Fruit fly (Drosophila melanogaster) whole organism, pupa: ENCODE measurements around the gene CG3119.
A peak's percentile ranks its signal among the peaks of the same experiment; 100 is the strongest.

ENCODE experiments used
- CG13204 ChIP-seq: fragments of 200-800 bp; sonication (Bioruptor generic); optimal IDR thresholded peaks from 2 replicates; lab custom pipeline; 2018; ENCODE audit warnings: missing biosample characterization, mild to moderate bottlenecking, missing genetic modification characterization, moderate library complexity
- CG14655 ChIP-seq: fragments of 200-800 bp; sonication (Bioruptor generic); optimal IDR thresholded peaks from 3 replicates; lab custom pipeline; 2017; ENCODE audit warnings: mild to moderate bottlenecking, missing biosample characterization, missing genetic modification reagents, missing genetic modification characterization
- CG15710 ChIP-seq: fragments of 200-800 bp; sonication (Bioruptor generic); optimal IDR thresholded peaks from 2 replicates; lab custom pipeline; 2018; ENCODE audit warnings: missing biosample characterization, mild to moderate bottlenecking, missing genetic modification characterization, moderate library complexity
- CG32121 ChIP-seq: fragments of 200-800 bp; sonication (Bioruptor generic); IDR thresholded peaks from 2 replicates; pipeline ENCODE4 v1.3.6; 2022; ENCODE audit warnings: missing biosample characterization, missing genetic modification characterization
- CG34367 ChIP-seq: fragments of 200-800 bp; sonication (Bioruptor generic); optimal IDR thresholded peaks from 2 replicates; lab custom pipeline; 2018; ENCODE audit warnings: missing biosample characterization, mild to moderate bottlenecking, missing genetic modification characterization
- CG9948 ChIP-seq: fragments of 200-800 bp; sonication (Bioruptor generic); optimal IDR thresholded peaks from 2 replicates; lab custom pipeline; 2018; ENCODE audit warnings: missing biosample characterization, mild to moderate bottlenecking, missing genetic modification characterization, moderate library complexity
- D1 ChIP-seq: fragments of 200-800 bp; sonication (Bioruptor generic); optimal IDR thresholded peaks from 2 replicates; lab custom pipeline; 2018; ENCODE audit warnings: missing biosample characterization, mild to moderate bottlenecking, missing genetic modification characterization, moderate library complexity
- EcR ChIP-seq: fragments of 200-800 bp; sonication (Bioruptor generic); optimal IDR thresholded peaks from 3 replicates; lab custom pipeline; 2019; ENCODE audit warnings: missing biosample characterization, missing genetic modification characterization, mild to moderate bottlenecking, moderate library complexity, missing genetic modification reagents
- Ets98B ChIP-seq: fragments of 200-800 bp; sonication (Bioruptor generic); IDR thresholded peaks from 2 replicates; pipeline ENCODE4 v1.3.6; 2022; ENCODE audit warnings: missing biosample characterization, missing genetic modification characterization
- Pif1A ChIP-seq: fragments of 200-800 bp; sonication (Bioruptor generic); optimal IDR thresholded peaks from 3 replicates; lab custom pipeline; 2016; ENCODE audit warnings: missing biosample characterization, missing genetic modification characterization
- Pif1B ChIP-seq: fragments of 200-800 bp; sonication (Bioruptor generic); optimal IDR thresholded peaks from 3 replicates; lab custom pipeline; 2016; ENCODE audit warnings: missing biosample characterization, missing genetic modification characterization
- gl ChIP-seq: fragments of 200-800 bp; sonication (Bioruptor generic); optimal IDR thresholded peaks from 2 replicates; lab custom pipeline; 2018; ENCODE audit warnings: missing biosample characterization, mild to moderate bottlenecking, missing genetic modification characterization
- rn ChIP-seq: fragments of 200-800 bp; sonication (Bioruptor generic); IDR thresholded peaks from 2 replicates; pipeline ENCODE4 v1.3.6; 2022; ENCODE audit warnings: missing biosample characterization, missing genetic modification characterization

DNA sequence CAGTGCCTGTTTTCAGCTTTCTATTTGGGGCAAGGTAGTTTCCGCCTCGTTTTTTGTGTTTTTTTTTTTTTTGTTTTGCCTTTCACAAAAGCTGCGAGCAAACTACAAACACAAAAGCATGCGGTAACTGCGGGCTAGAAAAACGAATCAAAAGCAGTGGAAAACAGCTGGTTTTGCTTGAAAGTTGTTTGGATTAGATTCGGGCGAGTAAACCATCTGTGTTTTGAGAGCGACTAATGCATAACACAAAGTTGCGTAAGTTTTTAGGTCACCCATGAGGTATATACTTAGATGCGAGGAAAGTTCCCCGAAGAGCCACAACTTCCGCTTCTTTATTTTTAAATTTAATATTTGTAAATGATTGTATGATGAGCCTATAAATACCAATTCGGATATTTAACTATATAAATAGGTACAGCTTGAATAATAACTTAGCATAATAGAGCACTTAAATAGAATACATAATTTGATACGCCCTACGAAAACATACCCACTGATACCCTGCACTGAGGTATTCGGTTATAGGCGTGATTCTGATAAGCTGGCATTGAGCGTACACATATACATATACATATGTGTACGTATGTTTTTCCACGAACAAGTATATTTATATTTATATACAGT is 34.8 kb upstream of the CG3119 start:
- TF ChIP-seq EcR, result no peak
- no peak for TF ChIP-seq rn (GFP tag; lab: Robert Waterston, UW)
- no peak for TF ChIP-seq D1 (tag; lab: Kevin White, UChicago)
- no peak for TF ChIP-seq CG14655 (GFP tag; lab: Kevin White, UChicago)
- no peak for TF ChIP-seq CG13204
- peak; percentile 32; the same call in 1 of the 2 replicates for TF ChIP-seq Ets98B (GFP tag; lab: Robert Waterston, UW)
- TF ChIP-seq CG9948, result no peak
- TF ChIP-seq gl (tag; lab: Kevin White, UChicago), result no peak
- no peak for TF ChIP-seq Pif1A (GFP tag; lab: Kevin White, UChicago)
- no peak for TF ChIP-seq CG32121 (GFP tag; lab: Robert Waterston, UW)
- TF ChIP-seq Pif1B (GFP tag; lab: Kevin White, UChicago), result no peak
- no peak for TF ChIP-seq CG15710 (tag; lab: Kevin White, UChicago)
- no peak for TF ChIP-seq CG34367 (tag; lab: Kevin White, UChicago)
